Fruit fly (Drosophila melanogaster): ENCODE results near the gene CG43092.

Gene CG43092

DNA sequence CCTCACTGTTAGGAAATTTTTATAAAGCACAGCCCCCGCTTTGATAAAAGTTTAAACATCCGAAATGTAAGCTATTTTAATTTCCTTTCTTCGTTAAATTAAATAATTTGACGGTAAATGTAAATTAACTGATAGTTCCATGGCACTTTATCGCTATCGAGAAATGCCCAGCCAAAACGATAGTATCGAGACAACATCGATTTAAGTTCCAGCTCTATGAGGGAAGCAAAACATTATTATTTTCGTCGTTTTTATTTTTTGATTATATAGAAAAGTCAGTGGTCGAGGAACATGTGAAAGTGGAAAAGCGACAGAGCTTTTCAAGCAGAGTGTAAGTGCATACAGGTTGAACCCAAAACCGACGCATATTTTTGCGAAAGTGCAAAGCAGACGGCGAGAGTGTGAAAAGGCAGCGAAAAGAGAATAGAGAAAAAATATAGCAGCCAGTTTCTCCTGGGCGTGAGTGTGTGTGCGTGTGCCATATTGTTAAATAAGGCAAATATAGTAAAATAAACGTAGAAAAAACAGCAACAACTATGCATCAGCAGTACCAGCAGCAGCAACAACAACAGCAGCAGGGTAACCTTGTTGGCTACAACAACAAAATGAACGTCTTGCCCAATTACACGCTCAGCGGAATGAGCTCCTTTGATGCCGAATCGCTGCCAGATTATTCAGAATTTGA, 42.6 kb downstream of the CG43092 start, which contains the start of gene CG45049:
Gene CG45049 (plus strand): TSS at position 197 of the 685 bp plus-strand sequence.
- TF ChIP-seq E2f1 (GFP tag; IDR thresholded peaks at IDR 0.05) (no peak), Scr (GFP tag; IDR thresholded peaks at IDR 0.05; ENCODE audit: partially characterized antibody) (peak; percentile 92), H15 (GFP tag; IDR thresholded peaks at IDR 0.05) (no peak), CTCF (GFP tag; optimal IDR thresholded peaks at IDR 0.05) (no peak), lilli (GFP tag; optimal IDR thresholded peaks at IDR 0.05) (peak; percentile 34), ken (GFP tag; IDR thresholded peaks at IDR 0.05) (no peak), ewg (GFP tag; optimal IDR thresholded peaks at IDR 0.05) (no peak), pho (GFP tag; optimal IDR thresholded peaks at IDR 0.05) (no peak), ham (GFP tag; IDR thresholded peaks at IDR 0.05) (no peak), CG4360 (GFP tag; IDR thresholded peaks at IDR 0.05) (peak; percentile 85), ems (GFP tag; optimal IDR thresholded peaks at IDR 0.05) (no peak), Dip2 (GFP tag; IDR thresholded peaks at IDR 0.05) (no peak), sc (optimal IDR thresholded peaks at IDR 0.05) (no peak), sc (GFP tag; optimal IDR thresholded peaks at IDR 0.05) (no peak), CG4404 (GFP tag; IDR thresholded peaks at IDR 0.05) (no peak), CG9797 (GFP tag; optimal IDR thresholded peaks at IDR 0.05) (no peak), CG3407 (GFP tag; optimal IDR thresholded peaks at IDR 0.05) (no peak), Hr51 (GFP tag; optimal IDR thresholded peaks at IDR 0.05) (no peak), Gug (GFP tag; IDR thresholded peaks at IDR 0.05) (peak; percentile 32; the same call in 1 of the 4 replicates), sens-2 (GFP tag; IDR thresholded peaks at IDR 0.05) (no peak), CG15011 (GFP tag; optimal IDR thresholded peaks at IDR 0.05) (no peak), nerfin-2 (GFP tag; IDR thresholded peaks at IDR 0.05; ENCODE audit: partially characterized antibody) (peak; percentile 87), tll (GFP tag; optimal IDR thresholded peaks at IDR 0.05) (no peak), Kr (GFP tag; optimal IDR thresholded peaks at IDR 0.05) (no peak), CG15269 (tag; optimal IDR thresholded peaks at IDR 0.05) (no peak), hbn (GFP tag; IDR thresholded peaks at IDR 0.05; ENCODE audit: partially characterized antibody) (peak; percentile 75), Oaz (GFP tag; IDR thresholded peaks at IDR 0.05) (no peak), HmgD (GFP tag; optimal IDR thresholded peaks at IDR 0.05) (no peak), slbo (GFP tag; IDR thresholded peaks at IDR 0.05) (no peak), dpn (GFP tag; optimal IDR thresholded peaks at IDR 0.05) (peak in 1 of 2 experiments; percentile 31), CG9727 (GFP tag; optimal IDR thresholded peaks at IDR 0.05) (no peak), wdn (GFP tag; IDR thresholded peaks at IDR 0.05) (no peak), CG11695 (GFP tag; IDR thresholded peaks at IDR 0.05) (no peak), CG30403 (GFP tag; optimal IDR thresholded peaks at IDR 0.05) (peak; percentile 18), pros (GFP tag; optimal IDR thresholded peaks at IDR 0.05) (no peak), pnt (GFP tag; optimal IDR thresholded peaks at IDR 0.05) (no peak), NK7.1 (GFP tag; optimal IDR thresholded peaks at IDR 0.05) (no peak), CG12071 (GFP tag; optimal IDR thresholded peaks at IDR 0.05) (no peak), jumu (GFP tag; optimal IDR thresholded peaks at IDR 0.05) (no peak), Opbp (GFP tag; IDR thresholded peaks at IDR 0.05; ENCODE audit: partially characterized antibody) (peak; percentile 94), CG7839 (tag; optimal IDR thresholded peaks at IDR 0.05) (no peak), aop (GFP tag; IDR thresholded peaks at IDR 0.05) (no peak), CG6854 (GFP tag; optimal IDR thresholded peaks at IDR 0.05) (no peak), NC2α (GFP tag; optimal IDR thresholded peaks at IDR 0.05) (no peak), disco-r (GFP tag; optimal IDR thresholded peaks at IDR 0.05) (no peak), mld (GFP tag; IDR thresholded peaks at IDR 0.05; ENCODE audit: partially characterized antibody) (peak; percentile 86; the same call in 2 of the 3 replicates), tgo (GFP tag; IDR thresholded peaks at IDR 0.05) (no peak), CG4730 (GFP tag; IDR thresholded peaks at IDR 0.05) (no peak), al (GFP tag; IDR thresholded peaks at IDR 0.05) (no peak), CG32767 (GFP tag; IDR thresholded peaks at IDR 0.05) (no peak), CG16779 (GFP tag; IDR thresholded peaks at IDR 0.05) (no peak), CG12219 (GFP tag; optimal IDR thresholded peaks at IDR 0.05) (no peak)

Data from whole organism, embryonic.